Worm (Caenorhabditis elegans) whole organism, L4 larva: ENCODE results near the gene eef-1G.
A peak's percentile ranks its signal among the peaks of the same experiment; 100 is the strongest.

Source experiments
- F44E2.7 ChIP-seq: fragments of 200-800 bp; sonication (Bioruptor generic); IDR thresholded peaks from 2 replicates; pipeline ENCODE4 v2.1.2; 2022; ENCODE audit warnings: missing genetic modification characterization, missing compliant biosample characterization
- Y105C5A.15 ChIP-seq: fragments of 200-800 bp; sonication (Bioruptor generic); IDR thresholded peaks from 2 replicates; pipeline ENCODE4 v1.3.6; 2022; ENCODE audit warnings: missing genetic modification characterization, missing compliant biosample characterization
- Y75B8A.6 ChIP-seq: fragments of 200-800 bp; sonication (Bioruptor generic); IDR thresholded peaks from 2 replicates; pipeline ENCODE4 v1.3.6; 2022; ENCODE audit warnings: missing genetic modification reagents, missing genetic modification characterization, missing compliant biosample characterization
- ZK337.2 ChIP-seq: fragments of 200-800 bp; sonication (Bioruptor generic); IDR thresholded peaks from 2 replicates; pipeline ENCODE4 v1.3.6; 2022; ENCODE audit warnings: missing genetic modification reagents, missing genetic modification characterization, missing compliant biosample characterization
- ZK546.5 ChIP-seq, 2 experiments: sonication (generic microtip); optimal IDR thresholded peaks; 2 replicates each; lab custom pipeline; 2017; ENCODE audit warnings: missing biosample characterization in 2 of 2, missing genetic modification characterization in 2 of 2
- aha-1 ChIP-seq: fragments of 150-350 bp; peaks from one replicate; lab custom pipeline; 2014; ENCODE audit warnings: missing biosample characterization, missing genetic modification characterization
- aly-2 ChIP-seq: sonication (generic microtip); optimal IDR thresholded peaks from 2 replicates; lab custom pipeline; 2018; ENCODE audit warnings: missing biosample characterization, missing genetic modification characterization
- ama-1 ChIP-seq: fragments of 150-350 bp; optimal IDR thresholded peaks from 2 replicates; lab custom pipeline; 2014; ENCODE audit warnings: inconsistent platforms, mixed read lengths
- arid-1 ChIP-seq: fragments of 200-800 bp; sonication (Bioruptor generic); conservative IDR thresholded peaks from 2 replicates; pipeline ENCODE4 v1.3.6; 2022; ENCODE audit warnings: missing genetic modification reagents, missing genetic modification characterization, missing compliant biosample characterization
- ceh-20 ChIP-seq: fragments of 200-800 bp; sonication (Bioruptor generic); IDR thresholded peaks from 2 replicates; pipeline ENCODE4 v1.3.6; 2022; ENCODE audit warnings: missing genetic modification reagents, missing genetic modification characterization, missing compliant biosample characterization
- ceh-32 ChIP-seq: sonication (generic microtip); optimal IDR thresholded peaks from 2 replicates; lab custom pipeline; 2016; ENCODE audit warnings: mild to moderate bottlenecking, missing genetic modification characterization, missing compliant biosample characterization; ENCODE audit not compliant: poor library complexity
- ceh-44 ChIP-seq: fragments of 200-800 bp; sonication (Bioruptor generic); IDR thresholded peaks from 2 replicates; pipeline ENCODE4 v1.3.6; 2022; ENCODE audit warnings: missing genetic modification reagents, missing genetic modification characterization, missing compliant biosample characterization
- ceh-62 ChIP-seq: sonication (generic microtip); optimal IDR thresholded peaks from 2 replicates; lab custom pipeline; 2017; ENCODE audit warnings: missing biosample characterization, missing genetic modification characterization
- cey-2 ChIP-seq: sonication (generic microtip); optimal IDR thresholded peaks from 3 replicates; lab custom pipeline; 2017; ENCODE audit warnings: missing genetic modification characterization, mild to moderate bottlenecking, missing compliant biosample characterization, antibody characterized with exemption, borderline replicate concordance; ENCODE audit not compliant: insufficient read depth
- ctbp-1 ChIP-seq: fragments of 200-800 bp; sonication (Bioruptor generic); IDR thresholded peaks from 2 replicates; pipeline ENCODE4 v1.3.6; 2022; ENCODE audit warnings: missing genetic modification reagents, missing genetic modification characterization, missing compliant biosample characterization
- daf-19 ChIP-seq: fragments of 200-800 bp; sonication (Bioruptor generic); conservative IDR thresholded peaks from 2 replicates; pipeline ENCODE4 v1.3.6; 2022; ENCODE audit warnings: missing genetic modification characterization, missing compliant biosample characterization
- daf-8 ChIP-seq: fragments of 200-800 bp; sonication (Bioruptor generic); IDR thresholded peaks from 2 replicates; pipeline ENCODE4 v1.3.6; 2022; ENCODE audit warnings: missing genetic modification characterization, missing compliant biosample characterization
- dmd-6 ChIP-seq: fragments of 200-800 bp; sonication (Bioruptor generic); IDR thresholded peaks from 2 replicates; pipeline ENCODE4 v1.3.6; 2022; ENCODE audit warnings: missing genetic modification reagents, missing genetic modification characterization, missing compliant biosample characterization
- dmd-8 ChIP-seq: fragments of 200-800 bp; sonication (Bioruptor generic); IDR thresholded peaks from 2 replicates; pipeline ENCODE4 v1.3.6; 2022; ENCODE audit warnings: missing genetic modification characterization, missing compliant biosample characterization
- dmd-9 ChIP-seq: fragments of 200-800 bp; sonication (Bioruptor generic); IDR thresholded peaks from 2 replicates; pipeline ENCODE4 v1.3.6; 2022; ENCODE audit warnings: missing genetic modification reagents, missing genetic modification characterization, missing compliant biosample characterization
- dpl-1 ChIP-seq: fragments of 150-350 bp; optimal IDR thresholded peaks from 2 replicates; lab custom pipeline; 2014; ENCODE audit warnings: missing biosample characterization, missing genetic modification reagents, missing genetic modification characterization
- egl-27 ChIP-seq: sonication (generic microtip); optimal IDR thresholded peaks from 3 replicates; lab custom pipeline; 2017; ENCODE audit warnings: missing biosample characterization, missing genetic modification reagents, missing genetic modification characterization
- fkh-10 ChIP-seq: fragments of 150-350 bp; optimal IDR thresholded peaks from 2 replicates; lab custom pipeline; 2014; ENCODE audit warnings: missing biosample characterization, missing genetic modification reagents, missing genetic modification characterization
- fos-1 ChIP-seq: fragments of 150-350 bp; optimal IDR thresholded peaks from 2 replicates; lab custom pipeline; 2014; ENCODE audit warnings: missing biosample characterization, missing genetic modification characterization
- gei-8 ChIP-seq: fragments of 200-800 bp; sonication (Bioruptor generic); optimal IDR thresholded peaks from 2 replicates; lab custom pipeline; 2018; ENCODE audit warnings: mild to moderate bottlenecking, missing genetic modification characterization, missing compliant biosample characterization
- hif-1 ChIP-seq, 2 experiments: sonication (generic microtip); optimal IDR thresholded peaks; 2 replicates each; lab custom pipeline; 2016 to 2017; ENCODE audit warnings: missing compliant biosample characterization in 2 of 2, missing genetic modification characterization in 2 of 2, missing genetic modification reagents in 2 of 2, missing genotype in 2 of 2, mild to moderate bottlenecking in 1 of 2
- hlh-30 ChIP-seq: sonication (generic microtip); optimal IDR thresholded peaks from 2 replicates; lab custom pipeline; 2017; ENCODE audit warnings: antibody characterized with exemption, mild to moderate bottlenecking, missing genetic modification characterization, missing compliant biosample characterization; ENCODE audit not compliant: insufficient read depth
- hmg-1.1 ChIP-seq: fragments of 200-800 bp; sonication (Bioruptor generic); IDR thresholded peaks from 2 replicates; pipeline ENCODE4 v1.3.6; 2022; ENCODE audit warnings: missing genetic modification reagents, missing genetic modification characterization, missing compliant biosample characterization
- lim-7 ChIP-seq: fragments of 200-800 bp; sonication (Bioruptor generic); IDR thresholded peaks from 2 replicates; pipeline ENCODE4 v1.3.6; 2022; ENCODE audit warnings: missing genetic modification characterization, missing compliant biosample characterization
- lin-1 ChIP-seq: fragments of 200-800 bp; sonication (Bioruptor generic); IDR thresholded peaks from 2 replicates; pipeline ENCODE4 v1.3.6; 2022; ENCODE audit warnings: missing genetic modification reagents, missing genetic modification characterization, missing compliant biosample characterization
- lin-15B ChIP-seq: fragments of 150-350 bp; sonication (generic microtip); optimal IDR thresholded peaks from 3 replicates; lab custom pipeline; 2014; ENCODE audit warnings: missing biosample characterization, missing genetic modification characterization
- lin-38 ChIP-seq: fragments of 200-800 bp; sonication (Bioruptor generic); IDR thresholded peaks from 2 replicates; pipeline ENCODE4 v1.3.6; 2022; ENCODE audit warnings: missing genetic modification reagents, missing genetic modification characterization, missing compliant biosample characterization
- madf-5 ChIP-seq, 2 experiments: fragments of 200-800 bp; sonication (Bioruptor generic); IDR thresholded peaks; 2 replicates each; pipeline ENCODE4 v1.3.6; 2022; ENCODE audit warnings: missing compliant biosample characterization in 2 of 2, missing genetic modification characterization in 2 of 2
- madf-9 ChIP-seq: fragments of 200-800 bp; sonication (Bioruptor generic); conservative IDR thresholded peaks from 2 replicates; pipeline ENCODE4 v1.3.6; 2022; ENCODE audit warnings: missing genetic modification reagents, missing genetic modification characterization, missing compliant biosample characterization
- mdt-29 ChIP-seq: fragments of 200-800 bp; sonication (Bioruptor generic); IDR thresholded peaks from 2 replicates; pipeline ENCODE4 v1.3.6; 2022; ENCODE audit warnings: missing genetic modification reagents, missing genetic modification characterization, missing compliant biosample characterization
- mep-1 ChIP-seq: fragments of 150-350 bp; sonication (generic microtip); optimal IDR thresholded peaks from 3 replicates; lab custom pipeline; 2014; ENCODE audit warnings: missing biosample characterization, missing genetic modification characterization
- mxl-3 ChIP-seq: fragments of 200-800 bp; sonication (Bioruptor generic); optimal IDR thresholded peaks from 2 replicates; lab custom pipeline; 2018; ENCODE audit warnings: mild to moderate bottlenecking, missing genetic modification characterization, missing compliant biosample characterization
- nhr-10 ChIP-seq: fragments of 150-350 bp; optimal IDR thresholded peaks from 2 replicates; lab custom pipeline; 2014; ENCODE audit warnings: missing biosample characterization, missing genetic modification characterization
- nhr-102 ChIP-seq: sonication (generic microtip); optimal IDR thresholded peaks from 2 replicates; lab custom pipeline; 2016; ENCODE audit warnings: mild to moderate bottlenecking, missing genetic modification characterization, moderate library complexity, missing compliant biosample characterization
- nhr-25 ChIP-seq: sonication (generic microtip); optimal IDR thresholded peaks from 2 replicates; lab custom pipeline; 2017; ENCODE audit warnings: missing genetic modification characterization, mild to moderate bottlenecking, missing compliant biosample characterization, antibody characterized with exemption, moderate library complexity, borderline replicate concordance; ENCODE audit not compliant: insufficient read depth
- nhr-48 ChIP-seq: sonication (generic microtip); optimal IDR thresholded peaks from 2 replicates; lab custom pipeline; 2016; ENCODE audit warnings: mild to moderate bottlenecking, missing genetic modification characterization, missing compliant biosample characterization
- pha-4 ChIP-seq, 2 experiments: fragments of 150-350 bp in 1 of 2; fragments of 200-800 bp in 1 of 2; sonication (Bioruptor generic) in 1 of 2; IDR thresholded peaks in 1 of 2; optimal IDR thresholded peaks in 1 of 2; 2 replicates each; pipeline versions ENCODE4 v1.3.6 to Lab custom; 2014 to 2022; ENCODE audit warnings: missing genetic modification characterization in 2 of 2, missing genetic modification reagents in 2 of 2, missing biosample characterization in 1 of 2, missing compliant biosample characterization in 1 of 2
- saeg-2 ChIP-seq: fragments of 200-800 bp; sonication (Bioruptor generic); IDR thresholded peaks from 2 replicates; pipeline ENCODE4 v1.3.6; 2022; ENCODE audit warnings: missing genetic modification reagents, missing genetic modification characterization, missing compliant biosample characterization
- skn-1 ChIP-seq: fragments of 150-350 bp; optimal IDR thresholded peaks from 2 replicates; lab custom pipeline; 2014; ENCODE audit warnings: missing biosample characterization, missing genetic modification characterization
- spr-3 ChIP-seq: fragments of 200-800 bp; sonication (Bioruptor generic); optimal IDR thresholded peaks from 2 replicates; lab custom pipeline; 2018; ENCODE audit warnings: mild to moderate bottlenecking, missing genetic modification characterization, missing compliant biosample characterization
- tag-97 ChIP-seq: fragments of 200-800 bp; sonication (Bioruptor generic); IDR thresholded peaks from 2 replicates; pipeline ENCODE4 v1.3.6; 2022; ENCODE audit warnings: missing genetic modification characterization, missing compliant biosample characterization
- unc-39 ChIP-seq: sonication (generic microtip); optimal IDR thresholded peaks from 2 replicates; lab custom pipeline; 2017; ENCODE audit warnings: missing biosample characterization, missing genetic modification characterization
- unc-62 ChIP-seq, 3 experiments: fragments of 150-350 bp in 1 of 3; sonication (generic microtip); optimal IDR thresholded peaks in 2 of 3; peaks in 1 of 3; 1 replicate in 1 of 3; 2 replicates in 2 of 3; lab custom pipeline; 2014 to 2017; ENCODE audit warnings: missing biosample characterization in 3 of 3, missing genetic modification characterization in 3 of 3, missing genetic modification reagents in 3 of 3, missing genotype in 1 of 3
- zip-2 ChIP-seq: fragments of 150-350 bp; optimal IDR thresholded peaks from 2 replicates; lab custom pipeline; 2014; ENCODE audit warnings: missing biosample characterization, missing genetic modification characterization
- ztf-11 ChIP-seq: fragments of 150-350 bp; optimal IDR thresholded peaks from 2 replicates; lab custom pipeline; 2014; ENCODE audit warnings: missing biosample characterization, missing genetic modification characterization

eef-1G gene

DNA sequence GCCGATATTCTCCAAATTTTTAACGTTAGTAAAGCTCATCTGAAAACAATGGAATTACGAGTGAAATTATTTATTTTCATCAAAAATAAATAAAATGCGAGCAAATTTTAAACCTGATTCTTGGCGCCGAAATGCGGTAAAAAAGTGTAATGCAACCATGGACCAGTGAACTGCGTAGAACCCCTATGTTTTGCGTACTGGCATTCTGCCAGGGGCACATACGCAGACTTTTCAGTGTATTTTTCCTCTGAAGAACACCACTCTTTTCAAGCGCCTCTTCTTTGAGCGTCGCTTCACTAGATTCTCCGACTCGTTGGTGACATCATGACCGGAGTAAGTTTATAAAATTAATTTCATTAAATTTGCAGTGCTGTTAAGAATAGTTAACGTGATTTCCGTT lies at the start of gene eef-1G, which contains the start of gene ctf-4:
eef-1G (plus strand) TSS at position 219 of the 400 bp plus-strand sequence.
ctf-4 (minus strand) TSS at position 39 of the 400 bp plus-strand sequence.
- TF ChIP-seq ctbp-1 (GFP tag; lab: Robert Waterston, UW) (peak; percentile 92), dpl-1 (peak; percentile 98), lin-38 (GFP tag; lab: Robert Waterston, UW) (peak; percentile 99), ceh-62 (tag; lab: Kevin White, UChicago) (no peak), nhr-102 (peak; percentile 96), aly-2 (tag; lab: Kevin White, UChicago) (no peak), daf-8 (no peak), Y75B8A.6 (GFP tag; lab: Robert Waterston, UW) (peak; percentile 73; the same call in 1 of the 2 replicates), mep-1 (tag; lab: Kevin White, UChicago) (peak; percentile 98), fkh-10 (peak; percentile 87), nhr-10 (tag; lab: Kevin White, UChicago) (peak; percentile 82), lin-15B (tag; lab: Kevin White, UChicago) (peak; percentile 77), ceh-44 (GFP tag; lab: Robert Waterston, UW) (no peak), ZK337.2 (GFP tag; lab: Robert Waterston, UW) (no peak), hif-1 (tag; optimal IDR thresholded peaks at IDR 0.05; lab: Kevin White, UChicago) (peak; percentile 62 to 84), F44E2.7 (GFP tag; lab: Robert Waterston, UW) (no peak), nhr-48 (peak; percentile 94), pha-4 (GFP tag; IDR thresholded peaks at IDR 0.05; lab: Robert Waterston, UW) (peak; percentile 92), pha-4 (tag; optimal IDR thresholded peaks at IDR 0.05; lab: Kevin White, UChicago) (peak; percentile 100), ztf-11 (tag; lab: Kevin White, UChicago) (no peak), spr-3 (GFP tag; lab: Kevin White, UChicago) (peak; percentile 66), ZK546.5 (tag; optimal IDR thresholded peaks at IDR 0.05; lab: Kevin White, UChicago) (peak in 1 of 2 experiments; percentile 67), ceh-32 (tag; lab: Kevin White, UChicago) (peak; percentile 56), mxl-3 (GFP tag; lab: Kevin White, UChicago) (peak; percentile 87), lin-1 (GFP tag; lab: Robert Waterston, UW) (peak; percentile 94), nhr-25 (tag; lab: Kevin White, UChicago) (peak; percentile 97), dmd-9 (GFP tag; lab: Robert Waterston, UW) (peak; percentile 74), hmg-1.1 (peak; percentile 94), hlh-30 (peak; percentile 91), skn-1 (tag; lab: Kevin White, UChicago) (no peak), saeg-2 (GFP tag; lab: Robert Waterston, UW) (peak; percentile 87), cey-2 (tag; lab: Kevin White, UChicago) (no peak), dmd-8 (GFP tag; lab: Robert Waterston, UW) (peak; percentile 34; the same call in 1 of the 2 replicates), fos-1 (tag; lab: Kevin White, UChicago) (peak; percentile 40), madf-9 (GFP tag; lab: Robert Waterston, UW) (peak; percentile 87; the same call in 1 of the 2 replicates), zip-2 (tag; lab: Kevin White, UChicago) (peak; percentile 64), mdt-29 (peak; percentile 89), madf-5 (GFP tag; IDR thresholded peaks at IDR 0.05; lab: Robert Waterston, UW) (no peak), dmd-6 (GFP tag; lab: Robert Waterston, UW) (peak; percentile 98), gei-8 (GFP tag; lab: Kevin White, UChicago) (no peak), ceh-20 (GFP tag; lab: Robert Waterston, UW) (peak; percentile 94), unc-62 (GFP tag; optimal IDR thresholded peaks at IDR 0.05 in 1 of 2; lab: Kevin White, UChicago) (peak in 1 of 2 experiments; percentile 97), unc-62 (tag; optimal IDR thresholded peaks at IDR 0.05; lab: Kevin White, UChicago) (no peak), tag-97 (GFP tag; lab: Robert Waterston, UW) (no peak), arid-1 (GFP tag; lab: Robert Waterston, UW) (peak; percentile 87), lim-7 (GFP tag; lab: Robert Waterston, UW) (no peak), egl-27 (peak; percentile 64), daf-19 (GFP tag; lab: Robert Waterston, UW) (no peak), unc-39 (tag; lab: Kevin White, UChicago) (no peak), aha-1 (tag; lab: Kevin White, UChicago) (peak; percentile 99), Y105C5A.15 (GFP tag; lab: Robert Waterston, UW) (no peak), ama-1 (lab: Kevin White, UChicago) (peak; percentile 83)
